Fruit fly (Drosophila melanogaster) whole organism, embryonic: ENCODE results near the gene Mvl.

Experiments used
- Antp ChIP-seq: fragments of 200-800 bp; sonication (Bioruptor generic); optimal IDR thresholded peaks from 3 replicates; lab custom pipeline; 2016; ENCODE audit warnings: missing biosample characterization, missing genetic modification characterization
- CG13775 ChIP-seq: fragments of 200-800 bp; sonication (Bioruptor generic); optimal IDR thresholded peaks from 3 replicates; lab custom pipeline; 2017; ENCODE audit warnings: missing biosample characterization, mild to moderate bottlenecking, missing genetic modification characterization
- CG14667 ChIP-seq: fragments of 200-800 bp; sonication (Bioruptor generic); IDR thresholded peaks from 2 replicates; pipeline ENCODE4 v1.3.6; 2022; ENCODE audit warnings: missing biosample characterization, missing genetic modification characterization
- CG14860 ChIP-seq: fragments of 200-800 bp; sonication (Bioruptor generic); IDR thresholded peaks from 3 replicates; pipeline ENCODE4 v1.3.6; 2022; ENCODE audit warnings: missing biosample characterization, missing genetic modification characterization; ENCODE audit not compliant: partially characterized antibody
- CG15011 ChIP-seq: fragments of 200-800 bp; sonication (Bioruptor generic); optimal IDR thresholded peaks from 3 replicates; lab custom pipeline; 2018; ENCODE audit warnings: missing biosample characterization, mild to moderate bottlenecking, missing genetic modification characterization
- CG15514 ChIP-seq: fragments of 200-800 bp; sonication (Bioruptor generic); optimal IDR thresholded peaks from 3 replicates; lab custom pipeline; 2017; ENCODE audit warnings: missing biosample characterization, missing genetic modification characterization, mild to moderate bottlenecking, moderate library complexity, missing genetic modification reagents
- CG16863 ChIP-seq: fragments of 200-800 bp; sonication (Bioruptor generic); optimal IDR thresholded peaks from 3 replicates; lab custom pipeline; 2016; ENCODE audit warnings: missing biosample characterization, missing genetic modification characterization
- CG17186 ChIP-seq: fragments of 200-800 bp; sonication (Bioruptor generic); optimal IDR thresholded peaks from 3 replicates; lab custom pipeline; 2017; ENCODE audit warnings: missing biosample characterization, missing genetic modification reagents, missing genetic modification characterization
- CG2120 ChIP-seq: fragments of 200-800 bp; sonication (Bioruptor generic); optimal IDR thresholded peaks from 3 replicates; lab custom pipeline; 2016; ENCODE audit warnings: missing biosample characterization, missing genetic modification characterization
- CG2202 ChIP-seq: fragments of 200-800 bp; sonication (Bioruptor generic); optimal IDR thresholded peaks from 2 replicates; lab custom pipeline; 2018; ENCODE audit warnings: missing biosample characterization, mild to moderate bottlenecking, missing genetic modification characterization
- CG2875 ChIP-seq: fragments of 200-800 bp; sonication (Bioruptor generic); optimal IDR thresholded peaks from 2 replicates; lab custom pipeline; 2017; ENCODE audit warnings: missing biosample characterization, mild to moderate bottlenecking, missing genetic modification characterization, missing genetic modification reagents
- CG32767 ChIP-seq: fragments of 200-800 bp; sonication (Bioruptor generic); IDR thresholded peaks from 2 replicates; pipeline ENCODE4 v1.3.6; 2022; ENCODE audit warnings: missing biosample characterization, missing genetic modification characterization
- CG4617 ChIP-seq: fragments of 200-800 bp; sonication (Bioruptor generic); optimal IDR thresholded peaks from 3 replicates; lab custom pipeline; 2016; ENCODE audit warnings: missing biosample characterization, missing genetic modification characterization, borderline replicate concordance
- CG4707 ChIP-seq: fragments of 200-800 bp; sonication (Bioruptor generic); optimal IDR thresholded peaks from 2 replicates; lab custom pipeline; 2018; ENCODE audit warnings: missing biosample characterization, mild to moderate bottlenecking, missing genetic modification characterization, moderate library complexity
- CG7786 ChIP-seq: fragments of 200-800 bp; sonication (Bioruptor generic); optimal IDR thresholded peaks from 2 replicates; lab custom pipeline; 2016; ENCODE audit warnings: missing biosample characterization, missing genetic modification characterization
- CG9727 ChIP-seq: fragments of 200-800 bp; sonication (Bioruptor generic); optimal IDR thresholded peaks from 3 replicates; lab custom pipeline; 2017; ENCODE audit warnings: missing biosample characterization, mild to moderate bottlenecking, missing genetic modification characterization
- CG9797 ChIP-seq: fragments of 200-800 bp; sonication (Bioruptor generic); optimal IDR thresholded peaks from 3 replicates; lab custom pipeline; 2018; ENCODE audit warnings: missing biosample characterization, mild to moderate bottlenecking, missing genetic modification characterization
- CTCF ChIP-seq: fragments of 200-800 bp; sonication (Bioruptor generic); optimal IDR thresholded peaks from 2 replicates; lab custom pipeline; 2017; ENCODE audit warnings: missing biosample characterization, mild to moderate bottlenecking, missing genetic modification characterization, moderate library complexity
- Doc3 ChIP-seq: fragments of 200-800 bp; sonication (Bioruptor generic); IDR thresholded peaks from 3 replicates; pipeline ENCODE4 v1.3.6; 2022; ENCODE audit warnings: missing biosample characterization, missing genetic modification characterization; ENCODE audit not compliant: partially characterized antibody
- Dp ChIP-seq: fragments of 200-800 bp; sonication (Bioruptor generic); optimal IDR thresholded peaks from 2 replicates; lab custom pipeline; 2018; ENCODE audit warnings: missing biosample characterization, mild to moderate bottlenecking, missing genetic modification characterization, moderate library complexity
- Eip74EF ChIP-seq, 2 experiments: fragments of 200-800 bp in 1 of 2; fragments of >200 bp in 1 of 2; sonication (Bioruptor generic) in 1 of 2; optimal IDR thresholded peaks; 2 replicates each; lab custom pipeline; 2017 to 2019; ENCODE audit warnings: missing biosample characterization in 2 of 2, missing genetic modification characterization in 2 of 2, mild to moderate bottlenecking in 1 of 2, moderate library complexity in 1 of 2
- Hr78 ChIP-seq, 2 experiments: fragments of 200-800 bp in 1 of 2; fragments of >200 bp in 1 of 2; sonication (Bioruptor generic) in 1 of 2; optimal IDR thresholded peaks; 2 replicates each; lab custom pipeline; 2017 to 2019; ENCODE audit warnings: missing biosample characterization in 2 of 2, missing genetic modification characterization in 2 of 2, mild to moderate bottlenecking in 1 of 2, moderate library complexity in 1 of 2
- NFAT ChIP-seq: fragments of 200-800 bp; sonication (Bioruptor generic); IDR thresholded peaks from 2 replicates; pipeline ENCODE4 v1.3.6; 2022; ENCODE audit warnings: missing biosample characterization, missing genetic modification characterization
- NK7.1 ChIP-seq: fragments of 200-800 bp; sonication (Bioruptor generic); optimal IDR thresholded peaks from 3 replicates; lab custom pipeline; 2016; ENCODE audit warnings: missing biosample characterization, missing genetic modification characterization
- NfI ChIP-seq: fragments of 200-800 bp; sonication (Bioruptor generic); optimal IDR thresholded peaks from 3 replicates; lab custom pipeline; 2018; ENCODE audit warnings: missing biosample characterization, mild to moderate bottlenecking, missing genetic modification characterization, moderate library complexity
- Sin3A ChIP-seq: fragments of >200 bp; optimal IDR thresholded peaks from 2 replicates; lab custom pipeline; 2018
- Vsx1 ChIP-seq: fragments of 200-800 bp; sonication (Bioruptor generic); optimal IDR thresholded peaks from 2 replicates; lab custom pipeline; 2017; ENCODE audit warnings: missing biosample characterization, mild to moderate bottlenecking, missing genetic modification characterization, missing genetic modification reagents
- ab ChIP-seq: fragments of 200-800 bp; sonication (Bioruptor generic); optimal IDR thresholded peaks from 2 replicates; lab custom pipeline; 2016; ENCODE audit warnings: missing biosample characterization, missing genetic modification characterization
- ac ChIP-seq: fragments of 200-800 bp; sonication (Bioruptor generic); optimal IDR thresholded peaks from 3 replicates; lab custom pipeline; 2017; ENCODE audit warnings: missing biosample characterization, mild to moderate bottlenecking, missing genetic modification characterization
- ash1 ChIP-seq: fragments of 200-800 bp; sonication (Bioruptor generic); optimal IDR thresholded peaks from 2 replicates; lab custom pipeline; 2018; ENCODE audit warnings: missing biosample characterization, mild to moderate bottlenecking, missing genetic modification characterization
- bbx ChIP-seq: fragments of 200-800 bp; sonication (Bioruptor generic); IDR thresholded peaks from 2 replicates; pipeline ENCODE4 v1.3.6; 2022; ENCODE audit warnings: missing biosample characterization, missing genetic modification characterization; ENCODE audit not compliant: partially characterized antibody
- br ChIP-seq: fragments of >200 bp; optimal IDR thresholded peaks from 2 replicates; lab custom pipeline; 2017
- crol ChIP-seq: fragments of 200-800 bp; sonication (Bioruptor generic); IDR thresholded peaks from 2 replicates; pipeline ENCODE4 v1.3.6; 2022; ENCODE audit warnings: missing biosample characterization, missing genetic modification characterization
- crp ChIP-seq, 2 experiments: fragments of 200-800 bp; sonication (Bioruptor generic); optimal IDR thresholded peaks; 2 replicates in 1 of 2; 3 replicates in 1 of 2; lab custom pipeline; 2017; ENCODE audit warnings: missing biosample characterization in 2 of 2, missing genetic modification characterization in 2 of 2, mild to moderate bottlenecking in 1 of 2, moderate library complexity in 1 of 2
- dimm ChIP-seq: fragments of 200-800 bp; sonication (Bioruptor generic); IDR thresholded peaks from 2 replicates; pipeline ENCODE4 v1.3.6; 2022; ENCODE audit warnings: missing biosample characterization, missing genetic modification characterization
- fd3F ChIP-seq: fragments of 200-800 bp; sonication (Bioruptor generic); optimal IDR thresholded peaks from 2 replicates; lab custom pipeline; 2018; ENCODE audit warnings: missing biosample characterization, mild to moderate bottlenecking, missing genetic modification characterization, moderate library complexity
- fd96Cb ChIP-seq: fragments of 200-800 bp; sonication (Bioruptor generic); optimal IDR thresholded peaks from 2 replicates; lab custom pipeline; 2018; ENCODE audit warnings: missing biosample characterization, mild to moderate bottlenecking, missing genetic modification characterization, moderate library complexity
- fru ChIP-seq: fragments of >200 bp; optimal IDR thresholded peaks from 2 replicates; lab custom pipeline; 2017
- ftz-f1 ChIP-seq: fragments of 200-800 bp; sonication (Bioruptor generic); optimal IDR thresholded peaks from 2 replicates; lab custom pipeline; 2016; ENCODE audit warnings: missing biosample characterization, missing genetic modification characterization
- grau ChIP-seq: fragments of 200-800 bp; optimal IDR thresholded peaks from 3 replicates; lab custom pipeline; 2019; ENCODE audit warnings: missing biosample characterization, mild to moderate bottlenecking, missing genetic modification characterization, moderate library complexity
- kay ChIP-seq: fragments of 200-800 bp; sonication (Bioruptor generic); optimal IDR thresholded peaks from 2 replicates; lab custom pipeline; 2016; ENCODE audit warnings: missing biosample characterization, missing genetic modification characterization
- otp ChIP-seq: fragments of 200-800 bp; sonication (Bioruptor generic); IDR thresholded peaks from 3 replicates; pipeline ENCODE4, ENCODE4 v1.3.6; 2022; ENCODE audit warnings: missing biosample characterization, missing genetic modification characterization
- prd ChIP-seq, 3 experiments: fragments of >200 bp in 2 of 3; fragments of 200-800 bp in 1 of 3; sonication (Bioruptor generic) in 1 of 3; optimal IDR thresholded peaks in 2 of 3; IDR thresholded peaks in 1 of 3; 2 replicates in 2 of 3; 3 replicates in 1 of 3; pipeline versions ENCODE4 v1.3.6 to Lab custom; 2017 to 2022; ENCODE audit warnings: missing biosample characterization in 1 of 3, missing genetic modification characterization in 1 of 3
- rib ChIP-seq: fragments of 200-800 bp; sonication (Bioruptor generic); IDR thresholded peaks from 2 replicates; pipeline ENCODE4 v1.3.6; 2022; ENCODE audit warnings: missing biosample characterization, missing genetic modification characterization
- sc ChIP-seq, 3 experiments: fragments of >200 bp in 2 of 3; fragments of 200-800 bp in 1 of 3; sonication (Bioruptor generic) in 1 of 3; optimal IDR thresholded peaks; 2 replicates in 2 of 3; 3 replicates in 1 of 3; lab custom pipeline; 2017; ENCODE audit warnings: mild to moderate bottlenecking in 1 of 3, missing biosample characterization in 1 of 3, missing genetic modification characterization in 1 of 3, missing genetic modification reagents in 1 of 3
- sens ChIP-seq: fragments of 200-800 bp; sonication (Bioruptor generic); peaks from one replicate; lab custom pipeline; 2016; ENCODE audit warnings: missing biosample characterization, missing genetic modification characterization
- so ChIP-seq: fragments of 200-800 bp; sonication (Bioruptor generic); IDR thresholded peaks from 3 replicates; pipeline ENCODE4 v1.3.6; 2022; ENCODE audit warnings: missing biosample characterization, missing genetic modification characterization
- twi ChIP-seq: fragments of 200-800 bp; optimal IDR thresholded peaks from 2 replicates; lab custom pipeline; 2019; ENCODE audit warnings: missing biosample characterization, mild to moderate bottlenecking, missing genetic modification characterization, moderate library complexity

Gene Mvl

DNA sequence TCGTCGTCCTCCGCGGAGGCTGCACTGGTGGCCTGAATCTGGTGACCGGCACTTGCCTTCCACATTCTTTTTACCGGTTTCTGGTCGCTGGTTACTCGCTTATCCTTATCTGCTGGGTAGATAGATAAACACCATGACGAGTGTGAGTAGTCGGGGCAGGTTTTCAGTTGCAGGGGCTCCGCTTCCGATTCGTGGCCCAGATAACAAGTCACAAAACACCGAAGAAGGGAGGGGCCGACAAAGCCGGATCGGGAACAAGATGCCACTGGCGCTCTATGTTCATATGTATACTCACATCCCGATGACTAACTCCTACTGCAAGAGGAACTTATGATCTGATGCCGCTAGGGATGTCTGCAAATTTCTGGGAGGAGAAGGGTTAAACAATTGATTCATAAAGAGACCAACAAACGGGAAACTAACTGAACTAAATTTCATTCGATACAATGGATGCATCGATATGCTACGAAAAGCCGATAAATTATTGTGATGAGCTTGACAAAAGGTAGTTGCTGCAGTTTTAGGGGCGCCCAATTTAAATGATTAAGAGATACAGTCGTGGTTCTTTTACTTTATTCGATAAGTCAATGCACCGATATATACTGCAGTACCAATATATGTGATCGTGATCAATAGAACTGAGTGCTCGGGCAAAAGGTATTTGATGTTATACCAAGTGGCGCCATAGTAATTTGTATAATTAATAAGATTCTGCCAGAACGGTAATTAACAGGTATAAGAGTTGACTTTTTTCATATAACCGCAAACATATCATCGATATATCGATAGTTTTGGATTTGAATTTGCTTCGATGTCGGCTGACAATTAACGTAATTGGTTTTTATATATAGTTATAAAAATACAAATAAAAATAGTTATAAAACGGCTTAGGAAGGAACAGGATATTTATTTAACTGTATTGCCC, 3.7 kb upstream of the Mvl start, which contains the start of gene Cortactin (continued):
- peak; percentile 68 for TF ChIP-seq sens (GFP tag; lab: Kevin White, UChicago)
- TF ChIP-seq NK7.1 (GFP tag; lab: Kevin White, UChicago): no peak
- TF ChIP-seq CG14667 (GFP tag; lab: Robert Waterston, UW): no peak
- TF ChIP-seq NfI: no peak
- peak; percentile 13 for TF ChIP-seq CG2120 (GFP tag; lab: Kevin White, UChicago)
- peak; percentile 48 for TF ChIP-seq kay (GFP tag; lab: Kevin White, UChicago)
- TF ChIP-seq CG16863 (GFP tag; lab: Kevin White, UChicago): no peak
- no peak for TF ChIP-seq crol (GFP tag; lab: Robert Waterston, UW)
- TF ChIP-seq CG7786: no peak
- no peak for TF ChIP-seq CG17186 (GFP tag; lab: Kevin White, UChicago)
- no peak for TF ChIP-seq CG9727 (GFP tag; lab: Kevin White, UChicago)
- TF ChIP-seq bbx (GFP tag; lab: Robert Waterston, UW): peak; percentile 93
- no peak for TF ChIP-seq ash1 (GFP tag; lab: Kevin White, UChicago)
- no peak for TF ChIP-seq sc (optimal IDR thresholded peaks at IDR 0.05; lab: Kevin White, UChicago)
- TF ChIP-seq sc (GFP tag; optimal IDR thresholded peaks at IDR 0.05; lab: Kevin White, UChicago): no peak
- TF ChIP-seq Hr78 (GFP tag; optimal IDR thresholded peaks at IDR 0.05; lab: Kevin White, UChicago): no peak
- no peak for TF ChIP-seq CG2875 (GFP tag; lab: Kevin White, UChicago)
- peak in 1 of 2 experiments; percentile 9 for TF ChIP-seq Eip74EF (GFP tag; optimal IDR thresholded peaks at IDR 0.05; lab: Kevin White, UChicago)
- TF ChIP-seq ac (GFP tag; lab: Kevin White, UChicago): no peak
- TF ChIP-seq NFAT (GFP tag; lab: Robert Waterston, UW): peak; percentile 40; the same call in 1 of the 2 replicates
- TF ChIP-seq so (GFP tag; lab: Robert Waterston, UW): no peak
- TF ChIP-seq Antp (GFP tag; lab: Kevin White, UChicago): no peak
- TF ChIP-seq prd (optimal IDR thresholded peaks at IDR 0.05; lab: Kevin White, UChicago): no peak
- TF ChIP-seq prd (GFP tag; IDR thresholded peaks at IDR 0.05; lab: Robert Waterston, UW): no peak
- TF ChIP-seq dimm (GFP tag; lab: Robert Waterston, UW): no peak
- peak; percentile 99 for TF ChIP-seq Dp (GFP tag; lab: Kevin White, UChicago)
- no peak for TF ChIP-seq fru (lab: Kevin White, UChicago)
- TF ChIP-seq grau (tag; lab: Kevin White, UChicago): no peak
- peak; percentile 62 for TF ChIP-seq CG15514 (GFP tag; lab: Kevin White, UChicago)
- no peak for TF ChIP-seq CG15011 (GFP tag; lab: Kevin White, UChicago)
- peak; percentile 86 for TF ChIP-seq CG14860
- TF ChIP-seq Sin3A (lab: Kevin White, UChicago): no peak
- no peak for TF ChIP-seq fd96Cb (tag; lab: Kevin White, UChicago)
- TF ChIP-seq CG32767: no peak
- no peak for TF ChIP-seq CTCF
- TF ChIP-seq CG13775 (GFP tag; lab: Kevin White, UChicago): no peak
- TF ChIP-seq CG4617: peak; percentile 61
- peak; percentile 93 for TF ChIP-seq Doc3 (GFP tag; lab: Robert Waterston, UW)
- no peak for TF ChIP-seq ab (GFP tag; lab: Kevin White, UChicago)
- TF ChIP-seq CG9797 (GFP tag; lab: Kevin White, UChicago): no peak
- TF ChIP-seq rib (GFP tag; lab: Robert Waterston, UW): 0 out of 2 replicates have a peak, but pooled peaks have one; percentile 15
- 0 out of 3 replicates have a peak, but pooled peaks have one; percentile 41 for TF ChIP-seq otp (GFP tag; lab: Robert Waterston, UW)
- TF ChIP-seq fd3F (GFP tag; lab: Kevin White, UChicago): no peak
- no peak for TF ChIP-seq CG4707 (GFP tag; lab: Kevin White, UChicago)
- no peak for TF ChIP-seq CG2202 (tag; lab: Kevin White, UChicago)
- no peak for TF ChIP-seq Vsx1 (GFP tag; lab: Kevin White, UChicago)
- TF ChIP-seq br (lab: Kevin White, UChicago): no peak
- no peak for TF ChIP-seq twi (tag; lab: Kevin White, UChicago)
- no peak for TF ChIP-seq crp (GFP tag; optimal IDR thresholded peaks at IDR 0.05; lab: Kevin White, UChicago)
- no peak for TF ChIP-seq ftz-f1 (GFP tag; lab: Kevin White, UChicago)
